Worm (Caenorhabditis elegans) whole organism, mixed stage, embryonic: ENCODE results near the gene srx-9.

Experiments used
- M03D4.4 ChIP-seq: sonication (generic microtip); optimal IDR thresholded peaks from 2 replicates; lab custom pipeline; 2017; ENCODE audit warnings: mild to moderate bottlenecking, missing genetic modification characterization, missing compliant biosample characterization
- blmp-1 ChIP-seq: fragments of 150-350 bp; optimal IDR thresholded peaks from 2 replicates; lab custom pipeline; 2014; ENCODE audit warnings: missing biosample characterization, missing genetic modification characterization
- ceh-39 ChIP-seq: fragments of 150-350 bp; optimal IDR thresholded peaks from 2 replicates; lab custom pipeline; 2014; ENCODE audit warnings: missing biosample characterization, missing genetic modification characterization
- ceh-43 ChIP-seq: fragments of 200-800 bp; sonication (Bioruptor generic); optimal IDR thresholded peaks from 2 replicates; lab custom pipeline; 2018; ENCODE audit warnings: mild to moderate bottlenecking, missing genetic modification characterization, moderate library complexity, missing compliant biosample characterization
- ceh-83 ChIP-seq: fragments of 200-800 bp; sonication (Bioruptor generic); optimal IDR thresholded peaks from 2 replicates; lab custom pipeline; 2018; ENCODE audit warnings: mild to moderate bottlenecking, missing genetic modification characterization, missing compliant biosample characterization
- ces-1 ChIP-seq: fragments of 150-350 bp; optimal IDR thresholded peaks from 2 replicates; lab custom pipeline; 2014; ENCODE audit warnings: missing biosample characterization, missing genetic modification reagents, missing genetic modification characterization
- cnd-1 ChIP-seq: fragments of 200-800 bp; sonication (Bioruptor generic); optimal IDR thresholded peaks from 2 replicates; lab custom pipeline; 2018; ENCODE audit warnings: mild to moderate bottlenecking, missing genetic modification characterization, missing compliant biosample characterization
- elt-1 ChIP-seq: sonication (generic microtip); optimal IDR thresholded peaks from 2 replicates; lab custom pipeline; 2017; ENCODE audit warnings: missing genetic modification characterization, mild to moderate bottlenecking, missing compliant biosample characterization, antibody characterized with exemption, moderate library complexity, borderline replicate concordance; ENCODE audit not compliant: insufficient read depth
- elt-3 ChIP-seq: fragments of 150-350 bp; optimal IDR thresholded peaks from 2 replicates; lab custom pipeline; 2014; ENCODE audit warnings: missing biosample characterization, missing genetic modification characterization
- ham-2 ChIP-seq: fragments of 200-800 bp; sonication (Bioruptor generic); optimal IDR thresholded peaks from 2 replicates; lab custom pipeline; 2018; ENCODE audit warnings: mild to moderate bottlenecking, missing genetic modification characterization, missing compliant biosample characterization
- hlh-1 ChIP-seq: fragments of 150-350 bp; optimal IDR thresholded peaks from 2 replicates; lab custom pipeline; 2014; ENCODE audit warnings: missing biosample characterization, missing genetic modification reagents, missing genetic modification characterization
- lin-13 ChIP-seq: fragments of 150-350 bp; optimal IDR thresholded peaks from 2 replicates; lab custom pipeline; 2014; ENCODE audit warnings: missing biosample characterization, missing genetic modification characterization
- lin-32 ChIP-seq: fragments of 200-800 bp; sonication (Bioruptor generic); optimal IDR thresholded peaks from 2 replicates; lab custom pipeline; 2018; ENCODE audit warnings: mild to moderate bottlenecking, missing genetic modification characterization, missing compliant biosample characterization
- lsy-2 ChIP-seq: fragments of 150-350 bp; optimal IDR thresholded peaks from 2 replicates; lab custom pipeline; 2014; ENCODE audit warnings: missing biosample characterization, missing genetic modification characterization
- mab-5 ChIP-seq: fragments of 150-350 bp; optimal IDR thresholded peaks from 2 replicates; lab custom pipeline; 2014; ENCODE audit warnings: missing biosample characterization, missing genetic modification characterization
- mls-2 ChIP-seq: sonication (generic microtip); optimal IDR thresholded peaks from 2 replicates; lab custom pipeline; 2016; ENCODE audit warnings: mild to moderate bottlenecking, missing genetic modification characterization, moderate library complexity, missing compliant biosample characterization
- nhr-12 ChIP-seq: fragments of 150-350 bp; optimal IDR thresholded peaks from 2 replicates; lab custom pipeline; 2014; ENCODE audit warnings: missing biosample characterization, missing genetic modification characterization
- nhr-2 ChIP-seq: fragments of 150-350 bp; optimal IDR thresholded peaks from 2 replicates; lab custom pipeline; 2014; ENCODE audit warnings: missing biosample characterization, missing genetic modification characterization
- nhr-237 ChIP-seq: fragments of 150-350 bp; optimal IDR thresholded peaks from 2 replicates; lab custom pipeline; 2014; ENCODE audit warnings: missing biosample characterization, missing genetic modification characterization
- nhr-28 ChIP-seq: fragments of 150-350 bp; optimal IDR thresholded peaks from 2 replicates; lab custom pipeline; 2014; ENCODE audit warnings: missing biosample characterization, missing genetic modification characterization
- nhr-76 ChIP-seq: sonication (generic microtip); optimal IDR thresholded peaks from 2 replicates; lab custom pipeline; 2017; ENCODE audit warnings: missing biosample characterization, missing genetic modification characterization
- pha-4 ChIP-seq: fragments of 150-350 bp; optimal IDR thresholded peaks from 2 replicates; lab custom pipeline; 2018; ENCODE audit warnings: missing biosample characterization, missing genetic modification reagents, missing genetic modification characterization
- sem-2 ChIP-seq: fragments of 200-800 bp; sonication (Bioruptor generic); optimal IDR thresholded peaks from 2 replicates; lab custom pipeline; 2018; ENCODE audit warnings: mild to moderate bottlenecking, missing genetic modification characterization, missing compliant biosample characterization
- sptf-1 ChIP-seq: sonication (generic microtip); optimal IDR thresholded peaks from 2 replicates; lab custom pipeline; 2017; ENCODE audit warnings: mild to moderate bottlenecking, missing genetic modification characterization, moderate library complexity, missing compliant biosample characterization
- tbx-8 ChIP-seq: fragments of 200-800 bp; sonication (Bioruptor generic); optimal IDR thresholded peaks from 2 replicates; lab custom pipeline; 2018; ENCODE audit warnings: mild to moderate bottlenecking, missing genetic modification characterization, moderate library complexity, missing compliant biosample characterization
- unc-120 ChIP-seq: sonication (generic microtip); optimal IDR thresholded peaks from 2 replicates; lab custom pipeline; 2017; ENCODE audit warnings: missing genetic modification characterization, missing compliant biosample characterization; ENCODE audit not compliant: poor library complexity, severe bottlenecking
- unc-39 ChIP-seq: fragments of 150-350 bp; optimal IDR thresholded peaks from 2 replicates; lab custom pipeline; 2014; ENCODE audit warnings: missing biosample characterization, missing genetic modification characterization
- unc-62 ChIP-seq: fragments of 150-350 bp; optimal IDR thresholded peaks from 2 replicates; lab custom pipeline; 2014; ENCODE audit warnings: missing biosample characterization, missing genetic modification reagents, missing genetic modification characterization
- zip-8 ChIP-seq: fragments of 150-350 bp; optimal IDR thresholded peaks from 2 replicates; lab custom pipeline; 2014; ENCODE audit warnings: missing biosample characterization, missing genetic modification characterization
- ztf-11 ChIP-seq: fragments of 150-350 bp; optimal IDR thresholded peaks from 2 replicates; lab custom pipeline; 2014; ENCODE audit warnings: missing biosample characterization, missing genetic modification characterization

The srx-9 gene

DNA sequence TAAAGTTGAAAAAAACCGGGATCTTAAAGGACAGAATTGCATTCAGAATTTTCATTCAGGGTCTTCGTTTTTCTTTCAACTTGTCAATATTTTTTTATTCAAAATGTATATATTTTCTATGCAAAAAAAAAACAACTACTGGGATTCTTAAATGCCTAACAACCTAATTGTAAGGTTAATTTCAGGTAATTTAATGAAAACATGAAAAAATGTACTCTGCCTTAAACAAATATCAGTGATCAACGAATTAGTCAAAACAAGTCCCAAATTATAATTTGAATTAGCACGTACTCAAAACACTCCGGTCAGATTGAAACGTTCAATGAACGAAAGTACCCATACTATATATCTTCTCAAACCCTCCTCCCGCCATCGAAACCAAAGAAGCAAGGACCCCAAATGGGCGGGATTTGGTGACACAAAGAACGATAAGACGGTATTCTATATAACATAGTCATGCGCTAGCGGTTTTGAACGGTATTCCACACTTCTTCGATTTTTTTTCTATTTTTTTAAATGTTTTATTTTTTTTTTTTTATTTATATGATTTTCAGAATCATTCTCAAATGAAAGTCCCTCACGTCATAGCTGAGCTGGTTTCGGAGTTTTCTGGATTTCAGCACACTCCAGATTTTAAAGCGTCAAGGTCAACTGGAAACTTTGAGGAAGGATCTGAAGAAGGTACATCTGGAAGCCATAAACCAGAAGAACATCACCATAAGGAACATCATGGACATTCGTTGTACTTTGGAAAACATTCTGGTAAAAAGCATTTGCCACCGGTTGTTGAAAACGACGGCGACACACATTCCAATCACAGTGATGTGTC is 40.3 kb upstream of the srx-9 start, which contains the start of the genes ddo-2 and F25E5.8:
TSS of gene ddo-2 (minus strand) at position 330 of the 829 bp plus-strand sequence.
TSS of gene F25E5.8 (plus strand) at position 555 of the 829 bp plus-strand sequence.
- no peak for TF ChIP-seq tbx-8
- TF ChIP-seq blmp-1 (tag; lab: Kevin White, UChicago): no peak
- TF ChIP-seq ceh-83 (GFP tag; lab: Kevin White, UChicago): no peak
- TF ChIP-seq unc-62: no peak
- no peak for TF ChIP-seq lin-32 (GFP tag; lab: Kevin White, UChicago)
- TF ChIP-seq unc-120 (tag; lab: Kevin White, UChicago): no peak
- TF ChIP-seq nhr-2: no peak
- no peak for TF ChIP-seq hlh-1 (tag; lab: Kevin White, UChicago)
- no peak for TF ChIP-seq nhr-76
- TF ChIP-seq mab-5 (tag; lab: Kevin White, UChicago): no peak
- no peak for TF ChIP-seq nhr-237 (tag; lab: Kevin White, UChicago)
- TF ChIP-seq elt-3 (tag; lab: Kevin White, UChicago): no peak
- no peak for TF ChIP-seq nhr-12 (tag; lab: Kevin White, UChicago)
- TF ChIP-seq lin-13 (tag; lab: Kevin White, UChicago): no peak
- no peak for TF ChIP-seq zip-8

DNA sequence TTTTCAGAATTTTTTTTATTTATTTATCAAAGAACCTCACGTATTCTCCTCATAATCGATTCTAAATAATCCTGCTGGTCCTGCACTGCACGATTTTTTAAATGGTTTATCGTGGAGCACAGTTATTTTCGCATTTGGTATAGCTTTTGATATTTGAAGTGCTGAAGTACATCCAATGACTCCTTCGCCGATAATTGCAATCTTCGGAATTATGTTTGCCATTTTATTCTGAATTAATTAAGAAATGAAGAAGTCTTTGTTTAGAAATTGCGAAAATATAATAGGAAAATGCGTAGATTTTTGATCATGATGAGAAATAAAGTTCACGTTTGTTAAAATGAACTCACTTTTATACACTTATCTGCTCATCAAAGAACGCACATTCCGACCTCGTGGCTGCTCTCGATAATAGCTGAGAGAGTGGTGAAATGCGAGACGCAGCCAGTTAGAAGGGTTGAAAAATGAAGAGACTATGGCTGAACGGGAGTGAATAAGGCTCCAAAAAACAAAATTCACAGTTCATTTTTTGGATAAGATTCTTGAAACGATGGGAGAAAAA is 39.6 kb upstream of the srx-9 start:
- TF ChIP-seq unc-120 (tag; lab: Kevin White, UChicago): no peak
- no peak for TF ChIP-seq ceh-83 (GFP tag; lab: Kevin White, UChicago)
- no peak for TF ChIP-seq cnd-1 (tag; lab: Kevin White, UChicago)
- no peak for TF ChIP-seq lin-13 (tag; lab: Kevin White, UChicago)
- TF ChIP-seq ham-2: no peak
- TF ChIP-seq ces-1 (GFP tag; lab: Kevin White, UChicago): no peak
- no peak for TF ChIP-seq nhr-76
- TF ChIP-seq lsy-2: no peak
- no peak for TF ChIP-seq zip-8
- no peak for TF ChIP-seq tbx-8
- no peak for TF ChIP-seq sem-2 (GFP tag; lab: Kevin White, UChicago)
- no peak for TF ChIP-seq hlh-1 (tag; lab: Kevin White, UChicago)
- TF ChIP-seq elt-3 (tag; lab: Kevin White, UChicago): no peak
- no peak for TF ChIP-seq blmp-1 (tag; lab: Kevin White, UChicago)
- no peak for TF ChIP-seq ztf-11
- no peak for TF ChIP-seq elt-1 (tag; lab: Kevin White, UChicago)

DNA sequence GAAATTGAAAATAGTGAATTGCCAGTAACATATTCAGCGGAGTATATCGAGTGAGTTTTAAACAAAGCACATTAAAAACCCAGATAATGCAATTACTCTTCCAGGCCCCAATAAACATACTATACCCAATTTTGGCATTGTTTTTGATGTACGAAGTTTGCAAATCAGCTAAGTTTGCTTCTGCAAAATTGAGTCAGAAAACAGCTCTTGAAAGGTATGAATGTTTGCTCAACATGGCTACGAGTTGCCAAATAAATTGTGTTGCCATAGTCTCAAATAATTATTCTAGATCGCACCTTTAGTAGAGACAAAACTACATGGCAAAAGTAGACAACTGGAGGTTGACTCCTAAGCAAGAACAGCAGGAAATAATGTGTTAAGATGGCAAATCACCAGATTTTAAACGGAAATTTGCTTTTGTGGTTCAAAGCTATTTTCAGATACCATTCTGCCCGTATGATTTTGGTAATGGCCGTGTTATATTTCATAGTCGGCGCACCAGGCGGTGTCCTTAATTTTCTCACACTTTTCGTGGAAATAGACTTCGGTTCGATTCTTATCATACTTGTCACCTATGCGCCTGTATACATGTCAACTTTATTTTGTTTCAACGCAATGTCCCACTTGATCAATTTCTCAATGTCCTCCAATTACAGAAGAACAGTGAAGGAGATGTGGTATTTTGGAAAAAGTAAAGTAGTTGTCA is 37.3 kb upstream of the srx-9 start:
- TF ChIP-seq unc-120 (tag; lab: Kevin White, UChicago): no peak
- no peak for TF ChIP-seq ceh-39 (tag; lab: Kevin White, UChicago)
- TF ChIP-seq mab-5 (tag; lab: Kevin White, UChicago): no peak
- no peak for TF ChIP-seq unc-39 (tag; lab: Kevin White, UChicago)
- TF ChIP-seq nhr-237 (tag; lab: Kevin White, UChicago): no peak
- TF ChIP-seq M03D4.4: no peak
- no peak for TF ChIP-seq lsy-2
- TF ChIP-seq sptf-1: no peak
- no peak for TF ChIP-seq ceh-43 (GFP tag; lab: Kevin White, UChicago)
- TF ChIP-seq mls-2: no peak
- TF ChIP-seq elt-3 (tag; lab: Kevin White, UChicago): no peak
- no peak for TF ChIP-seq nhr-28 (tag; lab: Kevin White, UChicago)
- TF ChIP-seq nhr-12 (tag; lab: Kevin White, UChicago): no peak
- TF ChIP-seq ztf-11: no peak
- TF ChIP-seq tbx-8: no peak
- TF ChIP-seq blmp-1 (tag; lab: Kevin White, UChicago): no peak
- TF ChIP-seq ces-1 (GFP tag; lab: Kevin White, UChicago): no peak
- no peak for TF ChIP-seq hlh-1 (tag; lab: Kevin White, UChicago)

DNA sequence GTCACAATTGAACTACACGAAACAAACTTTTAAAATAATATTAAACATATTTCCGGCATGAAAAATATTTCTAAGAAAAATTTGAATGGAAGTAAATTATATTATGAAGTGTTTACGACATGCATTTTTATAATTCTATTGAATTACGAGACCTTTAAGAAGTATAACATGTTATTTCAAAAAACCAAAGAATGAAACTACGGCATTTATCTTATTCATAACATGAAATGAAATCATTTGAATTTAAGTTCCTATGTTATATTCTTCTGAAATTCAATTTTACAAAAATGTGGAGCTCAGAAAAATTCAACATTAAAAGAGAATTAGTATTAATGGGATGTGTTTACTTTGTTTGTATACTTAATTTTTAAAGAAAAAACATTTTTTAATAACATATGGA is 35.8 kb upstream of the srx-9 start, which contains the start of gene srw-71:
TSS of gene srw-71 (minus strand) at position 101 of the 400 bp plus-strand sequence.
- TF ChIP-seq tbx-8 (no peak), pha-4 (no peak), elt-3 (tag; lab: Kevin White, UChicago) (no peak), ham-2 (no peak), lin-32 (GFP tag; lab: Kevin White, UChicago) (no peak), nhr-28 (tag; lab: Kevin White, UChicago) (no peak), blmp-1 (tag; lab: Kevin White, UChicago) (no peak), ceh-83 (GFP tag; lab: Kevin White, UChicago) (no peak)
- TF ChIP-seq, all 35 proteins: peak for 0
